Fruit fly (Drosophila melanogaster) whole organism, embryonic: ENCODE measurements around the gene CG2841.
A peak's percentile ranks its signal among the peaks of the same experiment; 100 is the strongest.

Experiments
- Asciz ChIP-seq: fragments of 200-800 bp; sonication (Bioruptor generic); optimal IDR thresholded peaks from 2 replicates; lab custom pipeline; 2017; ENCODE audit warnings: missing biosample characterization, mild to moderate bottlenecking, missing genetic modification characterization, missing genetic modification reagents
- Bgb ChIP-seq: fragments of 200-800 bp; sonication (Bioruptor generic); IDR thresholded peaks from 2 replicates; pipeline ENCODE4 v1.3.6; 2022; ENCODE audit warnings: missing biosample characterization, missing genetic modification characterization; ENCODE audit not compliant: partially characterized antibody
- Bteb2 ChIP-seq: fragments of 200-800 bp; sonication (Bioruptor generic); optimal IDR thresholded peaks from 2 replicates; lab custom pipeline; 2016; ENCODE audit warnings: missing biosample characterization, missing genetic modification characterization
- CG10654 ChIP-seq: fragments of 200-800 bp; sonication (Bioruptor generic); optimal IDR thresholded peaks from 2 replicates; lab custom pipeline; 2016; ENCODE audit warnings: missing biosample characterization, missing genetic modification characterization
- CG11093 ChIP-seq: fragments of 200-800 bp; sonication (Bioruptor generic); IDR thresholded peaks from 3 replicates; pipeline ENCODE4 v1.3.6; 2022; ENCODE audit warnings: missing biosample characterization, missing genetic modification characterization
- CG13775 ChIP-seq: fragments of 200-800 bp; sonication (Bioruptor generic); optimal IDR thresholded peaks from 3 replicates; lab custom pipeline; 2017; ENCODE audit warnings: missing biosample characterization, mild to moderate bottlenecking, missing genetic modification characterization
- CG14965 ChIP-seq: fragments of 200-800 bp; sonication (Bioruptor generic); optimal IDR thresholded peaks from 2 replicates; lab custom pipeline; 2016; ENCODE audit warnings: missing biosample characterization, missing genetic modification characterization, borderline replicate concordance
- CG15011 ChIP-seq: fragments of 200-800 bp; sonication (Bioruptor generic); optimal IDR thresholded peaks from 3 replicates; lab custom pipeline; 2018; ENCODE audit warnings: missing biosample characterization, mild to moderate bottlenecking, missing genetic modification characterization
- CG18619 ChIP-seq: fragments of 200-800 bp; sonication (Bioruptor generic); optimal IDR thresholded peaks from 3 replicates; lab custom pipeline; 2017; ENCODE audit warnings: missing biosample characterization, mild to moderate bottlenecking, missing genetic modification characterization
- CG30403 ChIP-seq: fragments of 200-800 bp; sonication (Bioruptor generic); optimal IDR thresholded peaks from 3 replicates; lab custom pipeline; 2016; ENCODE audit warnings: missing biosample characterization, missing genetic modification characterization
- CG3163 ChIP-seq: fragments of 200-800 bp; sonication (Bioruptor generic); optimal IDR thresholded peaks from 3 replicates; lab custom pipeline; 2016; ENCODE audit warnings: missing biosample characterization, missing genetic modification characterization
- CG32767 ChIP-seq: fragments of 200-800 bp; sonication (Bioruptor generic); IDR thresholded peaks from 2 replicates; pipeline ENCODE4 v1.3.6; 2022; ENCODE audit warnings: missing biosample characterization, missing genetic modification characterization
- CG34224 ChIP-seq: fragments of 200-800 bp; sonication (Bioruptor generic); IDR thresholded peaks from 3 replicates; pipeline ENCODE4 v1.3.6; 2022; ENCODE audit warnings: missing biosample characterization, missing genetic modification characterization; ENCODE audit not compliant: partially characterized antibody
- CG4282 ChIP-seq: fragments of 200-800 bp; sonication (Bioruptor generic); optimal IDR thresholded peaks from 2 replicates; lab custom pipeline; 2016; ENCODE audit warnings: missing biosample characterization, missing genetic modification characterization
- CG7786 ChIP-seq: fragments of 200-800 bp; sonication (Bioruptor generic); optimal IDR thresholded peaks from 2 replicates; lab custom pipeline; 2016; ENCODE audit warnings: missing biosample characterization, missing genetic modification characterization
- CG8089 ChIP-seq: fragments of 200-800 bp; sonication (Bioruptor generic); optimal IDR thresholded peaks from 3 replicates; lab custom pipeline; 2016; ENCODE audit warnings: missing biosample characterization, missing genetic modification characterization
- CG9609 ChIP-seq: fragments of 200-800 bp; sonication (Bioruptor generic); optimal IDR thresholded peaks from 3 replicates; lab custom pipeline; 2016; ENCODE audit warnings: missing biosample characterization, missing genetic modification characterization
- D19A ChIP-seq: fragments of 200-800 bp; optimal IDR thresholded peaks from 3 replicates; lab custom pipeline; 2019; ENCODE audit warnings: missing biosample characterization, mild to moderate bottlenecking, missing genetic modification characterization, moderate library complexity
- Dp ChIP-seq: fragments of 200-800 bp; sonication (Bioruptor generic); optimal IDR thresholded peaks from 2 replicates; lab custom pipeline; 2018; ENCODE audit warnings: missing biosample characterization, mild to moderate bottlenecking, missing genetic modification characterization, moderate library complexity
- Fer3 ChIP-seq: fragments of 200-800 bp; sonication (Bioruptor generic); optimal IDR thresholded peaks from 2 replicates; lab custom pipeline; 2018; ENCODE audit warnings: missing biosample characterization, mild to moderate bottlenecking, missing genetic modification characterization, moderate library complexity
- HLH4C ChIP-seq: fragments of 200-800 bp; sonication (Bioruptor generic); IDR thresholded peaks from 3 replicates; pipeline ENCODE4 v1.3.6; 2022; ENCODE audit warnings: missing biosample characterization, missing genetic modification characterization; ENCODE audit not compliant: partially characterized antibody
- Max ChIP-seq: fragments of 200-800 bp; sonication (Bioruptor generic); optimal IDR thresholded peaks from 2 replicates; lab custom pipeline; 2016; ENCODE audit warnings: missing biosample characterization, mild to moderate bottlenecking, missing genetic modification characterization
- Sry-β ChIP-seq: fragments of 200-800 bp; sonication (Bioruptor generic); optimal IDR thresholded peaks from 2 replicates; lab custom pipeline; 2018; ENCODE audit warnings: missing biosample characterization, mild to moderate bottlenecking, missing genetic modification characterization, moderate library complexity
- Xbp1 ChIP-seq: fragments of 200-800 bp; sonication (Bioruptor generic); optimal IDR thresholded peaks from 3 replicates; lab custom pipeline; 2016; ENCODE audit warnings: missing biosample characterization, mild to moderate bottlenecking, missing genetic modification characterization
- amos ChIP-seq: fragments of 200-800 bp; sonication (Bioruptor generic); IDR thresholded peaks from 2 replicates; pipeline ENCODE4 v1.3.6; 2022; ENCODE audit warnings: missing biosample characterization, missing genetic modification characterization; ENCODE audit not compliant: partially characterized antibody
- ato ChIP-seq: fragments of 200-800 bp; sonication (Bioruptor generic); IDR thresholded peaks from 2 replicates; pipeline ENCODE4 v1.3.6; 2022; ENCODE audit warnings: missing biosample characterization, missing genetic modification characterization; ENCODE audit not compliant: partially characterized antibody
- bowl ChIP-seq: fragments of 200-800 bp; sonication (Bioruptor generic); IDR thresholded peaks from 2 replicates; pipeline ENCODE4 v1.3.6; 2022; ENCODE audit warnings: missing biosample characterization, missing genetic modification characterization
- bsh ChIP-seq, 2 experiments: fragments of 200-800 bp; sonication (Bioruptor generic); optimal IDR thresholded peaks; 2 replicates each; lab custom pipeline; 2017 to 2018; ENCODE audit warnings: mild to moderate bottlenecking in 2 of 2, missing biosample characterization in 2 of 2, missing genetic modification characterization in 2 of 2, moderate library complexity in 1 of 2
- cato ChIP-seq: fragments of 200-800 bp; sonication (Bioruptor generic); optimal IDR thresholded peaks from 2 replicates; lab custom pipeline; 2016; ENCODE audit warnings: missing biosample characterization, missing genetic modification characterization, borderline replicate concordance
- chm ChIP-seq: fragments of 200-800 bp; sonication (Bioruptor generic); IDR thresholded peaks from 2 replicates; pipeline ENCODE4 v1.3.6; 2022; ENCODE audit warnings: missing biosample characterization, missing genetic modification characterization
- chn ChIP-seq: fragments of 200-800 bp; sonication (Bioruptor generic); optimal IDR thresholded peaks from 2 replicates; lab custom pipeline; 2016; ENCODE audit warnings: missing biosample characterization, missing genetic modification characterization
- crp ChIP-seq, 2 experiments: fragments of 200-800 bp; sonication (Bioruptor generic); optimal IDR thresholded peaks; 2 replicates in 1 of 2; 3 replicates in 1 of 2; lab custom pipeline; 2017; ENCODE audit warnings: missing biosample characterization in 2 of 2, missing genetic modification characterization in 2 of 2, mild to moderate bottlenecking in 1 of 2, moderate library complexity in 1 of 2
- cwo ChIP-seq: fragments of 200-800 bp; sonication (Bioruptor generic); optimal IDR thresholded peaks from 3 replicates; lab custom pipeline; 2017; ENCODE audit warnings: missing biosample characterization, missing genetic modification characterization, mild to moderate bottlenecking, moderate library complexity, missing genetic modification reagents
- dan ChIP-seq: fragments of 200-800 bp; sonication (Bioruptor generic); IDR thresholded peaks from 2 replicates; pipeline ENCODE4 v1.3.6; 2022; ENCODE audit warnings: missing biosample characterization, missing genetic modification characterization
- dmrt11E ChIP-seq: fragments of 200-800 bp; sonication (Bioruptor generic); optimal IDR thresholded peaks from 3 replicates; lab custom pipeline; 2018; ENCODE audit warnings: missing biosample characterization, mild to moderate bottlenecking, missing genetic modification characterization, moderate library complexity
- eyg ChIP-seq: fragments of 200-800 bp; sonication (Bioruptor generic); optimal IDR thresholded peaks from 3 replicates; lab custom pipeline; 2016; ENCODE audit warnings: missing biosample characterization, missing genetic modification characterization
- gem ChIP-seq: fragments of 200-800 bp; sonication (Bioruptor generic); optimal IDR thresholded peaks from 2 replicates; lab custom pipeline; 2019; ENCODE audit warnings: missing biosample characterization, mild to moderate bottlenecking, missing genetic modification characterization, moderate library complexity
- hth ChIP-seq: fragments of >200 bp; optimal IDR thresholded peaks from 2 replicates; lab custom pipeline; 2017; ENCODE audit warnings: inconsistent platforms
- jumu ChIP-seq: fragments of 200-800 bp; sonication (Bioruptor generic); optimal IDR thresholded peaks from 3 replicates; lab custom pipeline; 2016; ENCODE audit warnings: missing biosample characterization, missing genetic modification characterization
- maf-S ChIP-seq: fragments of 200-800 bp; sonication (Bioruptor generic); optimal IDR thresholded peaks from 2 replicates; lab custom pipeline; 2016; ENCODE audit warnings: missing biosample characterization, missing genetic modification characterization
- nerfin-1 ChIP-seq: fragments of 200-800 bp; sonication (Bioruptor generic); optimal IDR thresholded peaks from 3 replicates; lab custom pipeline; 2019; ENCODE audit warnings: missing biosample characterization, mild to moderate bottlenecking, missing genetic modification characterization, moderate library complexity
- pho ChIP-seq: fragments of 200-800 bp; sonication (Bioruptor generic); optimal IDR thresholded peaks from 2 replicates; lab custom pipeline; 2016; ENCODE audit warnings: missing biosample characterization, missing genetic modification characterization
- salm ChIP-seq: fragments of 200-800 bp; sonication (Bioruptor generic); optimal IDR thresholded peaks from 2 replicates; lab custom pipeline; 2018; ENCODE audit warnings: missing biosample characterization, mild to moderate bottlenecking, missing genetic modification characterization
- sc ChIP-seq, 3 experiments: fragments of >200 bp in 2 of 3; fragments of 200-800 bp in 1 of 3; sonication (Bioruptor generic) in 1 of 3; optimal IDR thresholded peaks; 2 replicates in 2 of 3; 3 replicates in 1 of 3; lab custom pipeline; 2017; ENCODE audit warnings: mild to moderate bottlenecking in 1 of 3, missing biosample characterization in 1 of 3, missing genetic modification characterization in 1 of 3, missing genetic modification reagents in 1 of 3
- scrt ChIP-seq: fragments of 200-800 bp; sonication (Bioruptor generic); optimal IDR thresholded peaks from 2 replicates; lab custom pipeline; 2018; ENCODE audit warnings: missing biosample characterization, mild to moderate bottlenecking, missing genetic modification characterization, moderate library complexity
- seq ChIP-seq: fragments of 200-800 bp; sonication (Bioruptor generic); IDR thresholded peaks from 2 replicates; pipeline ENCODE4 v1.3.6; 2022; ENCODE audit warnings: missing biosample characterization, missing genetic modification characterization
- sima ChIP-seq: fragments of 200-800 bp; sonication (Bioruptor generic); optimal IDR thresholded peaks from 2 replicates; lab custom pipeline; 2016; ENCODE audit warnings: missing biosample characterization, missing genetic modification characterization
- tll ChIP-seq, 2 experiments: fragments of 200-800 bp in 1 of 2; fragments of >200 bp in 1 of 2; sonication (Bioruptor generic) in 1 of 2; optimal IDR thresholded peaks; 2 replicates each; lab custom pipeline; 2017 to 2019; ENCODE audit warnings: missing biosample characterization in 2 of 2, missing genetic modification characterization in 2 of 2, mild to moderate bottlenecking in 1 of 2, moderate library complexity in 1 of 2
- ttk ChIP-seq: fragments of 200-800 bp; sonication (Bioruptor generic); IDR thresholded peaks from 2 replicates; pipeline ENCODE4 v2.1.2; 2022; ENCODE audit warnings: missing biosample characterization, missing genetic modification characterization

The CG2841 gene

DNA sequence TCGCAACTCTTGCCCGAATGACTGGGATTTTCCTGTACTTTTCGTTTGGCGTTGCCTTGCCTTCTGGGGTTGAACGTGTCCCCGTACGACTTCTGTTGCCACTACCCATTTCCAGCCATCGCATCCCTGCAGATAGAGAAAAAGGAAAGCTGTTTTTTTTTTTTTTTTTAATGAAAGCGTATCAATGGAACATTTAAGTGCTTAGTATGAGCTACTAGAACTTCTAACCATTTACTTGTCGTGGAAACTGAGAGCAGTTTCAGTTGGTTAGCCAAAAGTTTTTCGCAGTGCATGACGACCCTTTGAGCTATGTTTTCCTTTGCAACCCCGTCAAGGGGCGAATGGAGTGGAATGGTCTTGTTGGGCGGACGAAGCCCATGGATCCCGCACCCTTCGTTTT, 36.8 kb downstream of the CG2841 start (continued):
- TF ChIP-seq Dp (GFP tag; lab: Kevin White, UChicago) (no peak), cato (peak; percentile 46), cwo (GFP tag; lab: Kevin White, UChicago) (peak; percentile 62), chm (GFP tag; lab: Robert Waterston, UW) (peak; percentile 72; the same call in 1 of the 2 replicates), Max (no peak), CG14965 (GFP tag; lab: Kevin White, UChicago) (no peak), Bgb (GFP tag; lab: Robert Waterston, UW) (no peak), CG7786 (GFP tag; lab: Kevin White, UChicago) (peak; percentile 82), amos (GFP tag; lab: Robert Waterston, UW) (no peak), salm (no peak), Sry-β (GFP tag; lab: Kevin White, UChicago) (no peak), Xbp1 (GFP tag; lab: Kevin White, UChicago) (peak; percentile 81), eyg (GFP tag; lab: Kevin White, UChicago) (peak; percentile 37), sc (optimal IDR thresholded peaks at IDR 0.05; lab: Kevin White, UChicago) (no peak), sc (GFP tag; optimal IDR thresholded peaks at IDR 0.05; lab: Kevin White, UChicago) (peak; percentile 7), HLH4C (GFP tag; lab: Robert Waterston, UW) (no peak), gem (peak; percentile 81), dmrt11E (tag; lab: Kevin White, UChicago) (peak; percentile 76), jumu (GFP tag; lab: Kevin White, UChicago) (peak; percentile 79), CG8089 (GFP tag; lab: Kevin White, UChicago) (peak; percentile 76), dan (GFP tag; lab: Robert Waterston, UW) (no peak), Fer3 (tag; lab: Kevin White, UChicago) (peak; percentile 27), chn (GFP tag; lab: Kevin White, UChicago) (peak; percentile 84), CG30403 (GFP tag; lab: Kevin White, UChicago) (peak; percentile 83), CG11093 (GFP tag; lab: Robert Waterston, UW) (no peak), ttk (GFP tag; lab: Robert Waterston, UW) (peak; percentile 78), Bteb2 (GFP tag; lab: Kevin White, UChicago) (peak; percentile 77), ato (GFP tag; lab: Robert Waterston, UW) (no peak), tll (GFP tag; optimal IDR thresholded peaks at IDR 0.05; lab: Kevin White, UChicago) (no peak), CG9609 (GFP tag; lab: Kevin White, UChicago) (peak; percentile 84), CG10654 (GFP tag; lab: Kevin White, UChicago) (peak; percentile 54), seq (GFP tag; lab: Robert Waterston, UW) (peak; percentile 81), CG32767 (GFP tag; lab: Robert Waterston, UW) (peak; percentile 83), crp (GFP tag; optimal IDR thresholded peaks at IDR 0.05; lab: Kevin White, UChicago) (peak in 1 of 2 experiments; percentile 18), Asciz (no peak), scrt (peak; percentile 56), CG4282 (GFP tag; lab: Kevin White, UChicago) (peak; percentile 63), CG34224 (GFP tag; lab: Robert Waterston, UW) (no peak), D19A (tag; lab: Kevin White, UChicago) (peak; percentile 54), hth (lab: Kevin White, UChicago) (no peak), bowl (GFP tag; lab: Robert Waterston, UW) (no peak), CG18619 (GFP tag; lab: Kevin White, UChicago) (peak; percentile 67), CG3163 (GFP tag; lab: Kevin White, UChicago) (peak; percentile 68), sima (GFP tag; lab: Kevin White, UChicago) (no peak), maf-S (peak; percentile 84), CG15011 (peak; percentile 17), nerfin-1 (tag; lab: Kevin White, UChicago) (no peak), pho (GFP tag; lab: Kevin White, UChicago) (peak; percentile 72), CG13775 (GFP tag; lab: Kevin White, UChicago) (peak; percentile 56), bsh (GFP tag; optimal IDR thresholded peaks at IDR 0.05; lab: Kevin White, UChicago) (peak in 1 of 2 experiments; percentile 85)
